Worm (Caenorhabditis elegans) whole organism, dauer: Measurements from ENCODE around the gene F13B12.2.

ENCODE experiments used
- unc-62 ChIP-seq: sonication (generic microtip); optimal IDR thresholded peaks from 2 replicates; lab custom pipeline; 2017; ENCODE audit warnings: missing biosample characterization, missing genetic modification reagents, missing genetic modification characterization

F13B12.2 gene

DNA sequence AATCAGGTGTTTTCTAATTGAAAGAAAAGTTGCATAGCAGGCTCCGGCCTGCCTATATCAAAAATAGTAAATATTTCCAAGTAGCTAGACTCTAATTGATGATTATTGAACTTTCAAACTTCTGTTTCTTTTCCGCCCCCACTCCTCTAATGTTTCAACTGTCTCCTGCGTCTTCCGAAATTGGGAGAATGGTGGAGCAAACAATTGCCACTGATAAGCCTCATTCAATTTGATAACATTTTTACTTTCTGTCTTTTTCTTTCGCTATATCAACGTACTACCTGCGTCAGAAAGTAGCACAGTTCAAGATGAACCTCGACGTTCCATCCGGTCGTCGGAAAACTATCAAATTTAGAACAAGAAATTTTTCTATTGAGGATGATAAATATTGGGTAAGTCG is 10.0 kb upstream of the F13B12.2 start, which contains the start of gene F13B12.3:
TSS of gene F13B12.3 (plus strand) at position 223 of the 400 bp plus-strand sequence.
- TF ChIP-seq unc-62 (GFP tag; lab: Kevin White, UChicago) = no peak

DNA sequence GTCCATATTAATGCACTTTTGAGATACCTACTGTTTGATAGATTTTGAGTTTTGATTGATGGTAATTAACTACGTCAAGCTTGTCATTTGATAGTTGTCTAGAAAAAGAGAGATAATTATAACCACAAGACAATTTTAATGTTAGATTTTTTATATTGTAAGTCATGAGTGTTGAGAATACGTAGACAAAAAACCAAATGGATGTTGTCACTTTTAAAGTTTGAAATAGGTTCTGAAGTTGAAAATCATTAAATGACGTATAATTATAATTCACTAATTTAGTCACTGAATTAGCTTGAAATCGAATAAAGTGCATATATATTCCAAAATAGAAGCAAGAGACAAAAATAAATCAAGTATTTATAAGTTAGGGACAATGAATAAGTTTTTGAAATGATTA is 8.2 kb upstream of the F13B12.2 start:
- no peak for TF ChIP-seq unc-62 (GFP tag; lab: Kevin White, UChicago)

DNA sequence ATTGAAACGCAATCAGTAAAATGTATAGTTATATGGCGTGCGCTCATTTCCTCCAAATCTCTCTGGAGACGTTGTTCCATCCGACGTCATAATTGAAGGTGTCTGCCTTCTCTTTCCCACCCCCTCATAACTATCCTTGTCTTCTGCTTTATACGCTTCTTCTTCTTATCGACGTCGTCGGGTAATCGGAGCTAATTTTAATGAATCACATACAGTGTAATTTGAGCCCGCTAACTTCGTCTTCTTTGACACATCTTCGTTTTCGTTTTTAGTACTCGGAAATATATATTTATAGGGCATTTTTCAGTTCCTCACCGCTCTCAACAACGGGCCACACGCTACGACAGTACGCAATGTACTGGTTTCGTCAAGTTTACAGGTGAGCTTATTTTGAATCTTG is 7.5 kb upstream of the F13B12.2 start, which contains the start of gene ins-1:
TSS of gene ins-1 (plus strand) at position 301 of the 400 bp plus-strand sequence.
- TF ChIP-seq unc-62 (GFP tag; lab: Kevin White, UChicago) = no peak

DNA sequence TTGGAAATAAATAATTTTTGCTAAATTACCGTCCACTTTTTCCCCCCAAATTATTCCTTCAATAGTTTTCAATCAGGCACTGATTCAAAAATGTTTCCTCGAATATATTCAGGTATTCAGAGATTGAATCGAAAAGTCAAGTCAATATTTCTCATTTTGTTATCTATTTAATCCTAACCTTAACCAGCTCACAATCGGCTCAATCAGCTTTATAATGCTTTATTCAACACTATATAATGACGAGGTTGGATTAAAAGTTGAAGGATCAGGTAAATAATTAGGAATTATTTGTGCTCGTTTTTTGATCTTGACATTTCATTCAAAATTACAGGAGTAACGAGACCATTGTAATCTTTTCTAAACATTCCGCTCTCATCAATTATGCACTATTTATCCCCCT is 1.6 kb upstream of the F13B12.2 start:
- TF ChIP-seq unc-62 (GFP tag; lab: Kevin White, UChicago) = no peak

DNA sequence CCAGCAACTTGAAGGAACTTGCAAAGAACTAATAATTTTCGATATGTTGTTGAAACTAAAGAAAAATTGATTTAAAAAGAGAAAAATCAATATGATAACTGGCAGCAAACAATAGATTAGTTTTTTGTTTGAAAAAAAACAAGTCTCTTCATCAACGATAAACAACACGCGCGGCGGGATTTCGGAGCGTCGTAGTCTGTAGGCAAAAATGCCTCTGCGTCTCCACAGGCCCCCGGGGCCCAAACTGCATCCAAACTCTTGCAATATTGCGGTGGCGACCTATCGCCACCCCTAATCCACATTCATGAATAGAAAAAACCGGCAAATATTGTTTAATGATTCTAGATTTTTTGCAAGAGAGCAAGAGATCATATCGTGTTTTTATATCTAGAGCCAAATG is 3.8 kb downstream of the F13B12.2 start:
- no peak for TF ChIP-seq unc-62 (GFP tag; lab: Kevin White, UChicago)

DNA sequence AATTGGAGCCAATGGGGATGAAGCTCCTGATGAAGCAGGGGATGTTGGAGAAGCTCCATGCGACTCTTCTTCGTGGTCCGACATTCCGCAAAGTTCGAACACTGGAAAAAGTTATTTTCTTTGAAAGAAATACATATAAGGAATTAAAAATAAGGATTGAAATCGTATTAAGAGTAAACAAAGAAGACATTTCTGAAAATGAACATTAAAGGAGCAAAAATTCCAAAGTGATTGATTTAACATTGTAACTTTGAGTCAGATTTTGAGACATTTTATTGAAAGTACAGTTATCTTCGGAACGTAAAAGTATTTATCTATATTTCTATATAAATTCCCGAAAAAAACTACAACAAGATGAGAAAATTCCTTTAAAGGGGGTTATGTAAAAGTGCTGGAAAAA is 4.4 kb downstream of the F13B12.2 start, which contains the start of gene F13B12.1:
TSS of gene F13B12.1 (minus strand) at position 101 of the 400 bp plus-strand sequence.
- no peak for TF ChIP-seq unc-62 (GFP tag; lab: Kevin White, UChicago)

DNA sequence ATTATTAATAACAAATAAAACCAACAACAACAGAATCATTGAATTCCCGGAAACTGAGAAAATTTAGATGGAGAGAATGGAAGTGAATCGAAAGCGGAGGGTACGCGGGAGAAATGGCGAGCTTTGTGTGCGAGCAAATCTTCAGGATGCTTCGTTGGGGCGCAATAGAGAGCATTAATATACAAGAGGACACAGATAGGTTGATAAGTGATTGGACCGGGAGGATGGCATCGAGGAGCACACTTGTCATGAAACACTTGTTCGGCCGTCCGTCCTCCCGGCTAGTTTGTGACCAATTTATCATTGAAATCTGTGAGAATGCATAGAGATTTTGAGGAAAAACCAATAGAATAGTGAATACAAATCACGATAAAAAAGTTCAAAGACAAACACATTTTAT is 6.7 kb downstream of the F13B12.2 start:
- no peak for TF ChIP-seq unc-62 (GFP tag; lab: Kevin White, UChicago)

DNA sequence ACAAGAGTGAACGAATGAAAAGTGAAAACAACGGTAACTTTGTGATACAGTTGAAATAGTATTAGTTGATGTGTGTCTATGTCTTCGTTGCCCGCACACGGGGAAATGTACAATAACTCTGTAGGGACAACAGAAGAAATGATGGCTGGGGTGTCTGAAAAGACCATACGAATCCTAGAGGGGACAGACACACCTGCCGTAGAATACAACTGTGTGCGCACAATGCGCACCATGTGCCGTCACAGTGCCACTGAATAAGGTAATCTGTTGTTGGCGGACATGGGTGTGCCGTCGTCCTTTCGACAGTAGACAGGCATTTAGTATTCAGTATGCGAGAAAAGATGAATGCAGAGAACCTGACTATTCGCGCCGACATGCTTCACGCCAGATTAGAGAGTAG is 7.7 kb downstream of the F13B12.2 start:
- TF ChIP-seq unc-62 (GFP tag; lab: Kevin White, UChicago) = no peak

DNA sequence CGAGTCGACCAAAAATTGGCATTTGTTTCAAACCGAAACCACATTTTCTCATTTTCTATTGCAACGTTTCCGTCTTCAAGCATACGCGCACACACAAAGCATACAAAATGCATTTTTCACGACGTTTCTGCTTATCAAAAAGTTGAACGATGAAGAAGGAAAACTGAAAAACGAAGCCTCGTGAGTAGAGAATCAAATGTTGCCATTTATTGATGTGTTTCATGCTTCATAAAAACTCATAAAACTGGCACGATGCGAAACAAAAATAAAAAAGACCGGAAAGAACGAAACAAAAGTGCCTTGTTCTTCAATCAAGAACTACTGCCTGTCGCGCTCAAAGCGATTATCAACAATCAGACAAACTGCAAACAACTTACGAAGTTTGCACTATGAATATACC is 8.5 kb downstream of the F13B12.2 start:
- TF ChIP-seq unc-62 (GFP tag; lab: Kevin White, UChicago) = no peak

DNA sequence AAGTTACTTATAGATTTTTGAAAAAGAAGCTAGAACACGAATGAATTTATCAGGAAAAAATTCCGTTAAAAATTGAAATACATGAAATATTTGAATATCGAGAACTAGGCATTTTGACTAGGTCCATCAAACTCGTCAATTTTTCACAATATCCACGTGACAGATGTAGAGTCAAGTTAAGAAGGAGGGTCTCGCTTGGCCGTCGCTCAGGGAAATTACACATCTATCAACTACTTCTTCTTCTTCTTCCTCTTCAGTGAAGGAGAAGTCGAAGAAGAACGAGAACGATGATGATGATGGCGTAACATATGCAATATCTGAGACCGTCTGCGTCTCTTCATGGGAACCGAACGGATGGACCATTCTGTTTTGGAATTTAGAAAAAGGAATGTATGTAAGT is 9.0 kb downstream of the F13B12.2 start:
- no peak for TF ChIP-seq unc-62 (GFP tag; lab: Kevin White, UChicago)

DNA sequence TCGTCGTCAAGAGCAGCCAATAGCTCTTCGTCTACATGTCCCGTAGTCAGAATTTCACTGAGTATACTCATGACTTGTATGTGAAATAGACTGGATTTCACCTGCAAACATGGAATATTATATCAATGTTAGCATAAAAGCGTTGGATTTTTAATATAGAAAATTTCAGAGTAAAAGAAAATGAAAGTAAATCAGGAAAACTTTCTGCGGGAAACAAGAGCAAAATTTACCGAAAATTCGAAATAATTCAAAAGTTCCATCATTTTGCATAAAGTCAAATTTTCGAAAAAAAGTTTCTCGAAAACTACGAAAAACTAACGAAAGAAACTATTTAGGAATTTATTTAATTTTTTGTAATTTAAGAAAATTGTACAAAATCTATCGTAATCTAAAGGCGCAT is 11.1 kb downstream of the F13B12.2 start, which contains the start of gene F13B12.6:
TSS of gene F13B12.6 (minus strand) at position 101 of the 400 bp plus-strand sequence.
- TF ChIP-seq unc-62 (GFP tag; lab: Kevin White, UChicago) = no peak

DNA sequence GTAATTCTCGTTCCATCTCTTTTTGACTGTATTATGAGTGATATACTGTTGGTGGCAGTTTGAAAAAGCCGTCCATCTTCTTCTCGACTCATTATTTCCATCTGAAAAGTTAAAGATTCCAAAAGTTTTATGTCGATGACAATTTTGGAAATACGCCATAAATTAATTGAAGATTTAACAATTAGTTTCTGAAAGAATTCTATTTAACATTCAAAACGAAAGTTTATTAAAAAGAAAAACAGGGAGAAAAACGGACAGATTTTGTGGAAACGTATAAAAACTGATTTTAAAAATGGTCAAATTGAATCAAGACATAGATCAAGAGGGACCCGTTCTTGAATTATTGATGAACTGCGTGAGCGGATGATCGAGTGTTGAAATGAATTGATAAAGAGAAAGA is 15.1 kb downstream of the F13B12.2 start, which contains the start of gene R10H10.7:
TSS of gene R10H10.7 (minus strand) at position 101 of the 400 bp plus-strand sequence.
- TF ChIP-seq unc-62 (GFP tag; lab: Kevin White, UChicago) = no peak

DNA sequence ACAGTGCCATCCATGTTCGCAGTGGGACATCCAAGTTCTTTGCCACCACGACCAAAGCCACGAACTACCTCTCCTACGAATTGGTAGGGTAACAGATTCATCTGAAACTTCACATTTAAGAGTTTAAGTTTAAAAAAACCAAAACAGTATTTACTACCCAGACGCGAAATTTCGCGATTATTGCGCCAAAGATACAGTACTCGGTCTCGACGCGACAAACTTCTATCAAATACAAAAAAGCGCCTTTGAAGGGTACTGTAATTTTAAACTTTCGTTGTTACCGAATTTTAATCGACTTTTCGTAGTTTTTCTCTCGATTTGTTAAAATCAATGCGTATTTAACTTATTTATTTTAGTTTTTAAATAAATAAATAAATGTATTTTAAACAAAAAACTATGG is 19.6 kb downstream of the F13B12.2 start, which contains the start of gene rfk-1:
TSS of gene rfk-1 (minus strand) at position 101 of the 400 bp plus-strand sequence.
- TF ChIP-seq unc-62 (GFP tag; lab: Kevin White, UChicago) = no peak

DNA sequence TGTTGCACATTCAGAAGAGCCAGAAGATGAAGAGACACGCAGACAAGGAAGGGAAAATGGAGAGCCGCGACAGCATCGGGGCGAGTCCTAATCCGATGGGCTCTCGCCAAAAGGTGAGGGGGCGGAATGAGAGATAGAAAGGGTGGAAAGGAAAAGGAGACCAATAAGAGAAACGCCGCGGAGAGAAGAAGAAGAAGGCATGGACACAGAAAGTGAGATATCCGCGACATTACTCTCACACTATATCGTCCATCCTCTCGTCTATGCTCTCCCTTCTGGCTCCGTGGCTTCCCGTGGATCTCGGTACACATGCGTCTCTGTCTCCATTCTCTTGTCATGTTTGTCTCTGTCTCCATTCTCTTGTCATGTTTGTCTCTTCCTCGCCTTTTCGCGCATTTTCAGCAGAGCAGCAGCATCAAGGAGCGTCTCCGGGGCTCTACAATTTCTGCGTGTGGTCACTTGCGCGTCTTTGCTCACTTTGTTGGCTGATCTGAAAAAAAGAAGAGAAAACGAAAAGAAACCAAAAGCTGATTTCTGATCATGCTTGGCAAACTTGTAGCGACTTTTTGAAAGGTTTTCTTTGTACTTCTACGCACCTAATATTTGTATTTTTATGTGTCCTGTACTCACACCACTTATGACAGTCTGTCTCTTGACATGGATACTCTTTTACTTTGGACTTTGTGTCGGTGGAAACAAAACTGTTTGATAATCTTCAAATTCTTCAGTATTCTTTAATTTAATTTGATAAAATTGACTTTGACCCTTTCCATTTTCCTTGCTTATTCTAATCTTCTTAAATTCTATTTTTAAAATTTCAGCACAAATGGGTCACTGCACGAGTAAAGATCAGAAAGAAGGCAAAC is 25.5 kb downstream of the F13B12.2 start, which contains the start of gene gpa-7:
TSS of gene gpa-7 (plus strand) at position 816 of the 866 bp plus-strand sequence.
- TF ChIP-seq unc-62 (GFP tag; lab: Kevin White, UChicago) = no peak

DNA sequence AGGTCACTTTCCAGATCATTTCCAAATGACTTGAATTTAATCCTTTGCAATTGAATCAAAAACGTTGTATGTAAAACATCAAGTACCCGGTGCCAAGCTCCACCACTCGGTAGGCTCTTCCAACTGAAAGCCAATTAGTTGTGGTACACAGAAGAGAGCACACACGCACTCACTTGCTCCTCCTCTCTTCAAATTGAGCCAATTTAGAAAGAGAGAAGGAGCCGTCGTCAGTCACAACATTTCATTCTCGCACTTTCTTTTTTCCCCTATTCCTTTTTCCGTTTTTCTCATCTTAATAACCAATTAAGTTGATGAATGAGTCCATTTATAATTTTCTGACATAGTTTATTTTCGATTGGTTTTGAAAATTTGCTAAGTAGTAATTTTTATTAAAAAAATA is 30.7 kb downstream of the F13B12.2 start:
- TF ChIP-seq unc-62 (GFP tag; lab: Kevin White, UChicago) = no peak

DNA sequence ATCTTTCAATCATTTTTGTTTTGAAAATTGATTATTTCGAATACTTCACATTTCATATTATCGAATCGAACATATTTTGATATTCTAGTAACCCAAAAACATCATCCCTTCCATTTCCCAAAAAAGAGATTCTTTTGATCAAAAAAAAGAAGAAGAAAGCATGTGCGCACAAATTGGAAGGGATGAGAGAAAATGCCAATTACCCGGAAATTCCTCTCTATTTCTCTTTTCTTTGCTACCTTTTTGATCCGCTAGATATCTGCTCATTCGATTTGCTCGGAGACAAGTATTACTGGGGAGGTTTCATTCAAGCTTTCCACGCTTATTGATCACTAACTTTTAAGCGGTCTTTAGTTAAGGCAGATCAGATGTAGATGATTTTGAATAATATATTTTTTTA is 32.1 kb downstream of the F13B12.2 start:
- TF ChIP-seq unc-62 (GFP tag; lab: Kevin White, UChicago) = no peak
